Worm (Caenorhabditis elegans) whole organism, late embryonic: ENCODE data around the gene clec-24.
A peak's percentile ranks its signal among the peaks of the same experiment; 100 is the strongest.

Experiments
- C08G9.2 ChIP-seq: sonication (generic microtip); optimal IDR thresholded peaks from 2 replicates; lab custom pipeline; 2016; ENCODE audit warnings: mild to moderate bottlenecking, missing genetic modification characterization, moderate library complexity, missing compliant biosample characterization
- K02D7.2 ChIP-seq: sonication (generic microtip); optimal IDR thresholded peaks from 2 replicates; lab custom pipeline; 2017; ENCODE audit warnings: mild to moderate bottlenecking, missing genetic modification characterization, missing compliant biosample characterization
- K09A11.1 ChIP-seq: sonication (generic microtip); optimal IDR thresholded peaks from 2 replicates; lab custom pipeline; 2017; ENCODE audit warnings: antibody characterized with exemption, mild to moderate bottlenecking, missing genetic modification characterization, missing compliant biosample characterization; ENCODE audit not compliant: insufficient read depth
- T23F11.4 ChIP-seq: fragments of 200-800 bp; sonication (Bioruptor generic); optimal IDR thresholded peaks from 2 replicates; lab custom pipeline; 2018; ENCODE audit warnings: mild to moderate bottlenecking, missing genetic modification characterization, missing compliant biosample characterization
- ahr-1 ChIP-seq: sonication (generic microtip); optimal IDR thresholded peaks from 2 replicates; lab custom pipeline; 2016; ENCODE audit warnings: missing genetic modification characterization, missing compliant biosample characterization
- ama-1 ChIP-seq: fragments of 150-350 bp; optimal IDR thresholded peaks from 2 replicates; lab custom pipeline; 2014
- ceh-2 ChIP-seq: sonication (generic microtip); optimal IDR thresholded peaks from 2 replicates; lab custom pipeline; 2016; ENCODE audit warnings: missing genotype, missing genetic modification characterization, missing compliant biosample characterization
- ceh-31 ChIP-seq: sonication (generic microtip); optimal IDR thresholded peaks from 2 replicates; lab custom pipeline; 2016; ENCODE audit warnings: missing genetic modification characterization, missing compliant biosample characterization
- ceh-34 ChIP-seq: sonication (generic microtip); optimal IDR thresholded peaks from 2 replicates; lab custom pipeline; 2016; ENCODE audit warnings: mild to moderate bottlenecking, missing genetic modification characterization, missing compliant biosample characterization
- ceh-45 ChIP-seq: fragments of 200-800 bp; sonication (Bioruptor generic); IDR thresholded peaks from 2 replicates; pipeline ENCODE4 v1.3.6; 2022; ENCODE audit warnings: missing genetic modification reagents, missing genetic modification characterization, missing compliant biosample characterization
- elt-2 ChIP-seq: sonication (generic microtip); optimal IDR thresholded peaks from 2 replicates; lab custom pipeline; 2016; ENCODE audit warnings: missing genetic modification reagents, missing genetic modification characterization, missing compliant biosample characterization
- elt-4 ChIP-seq: sonication (generic microtip); optimal IDR thresholded peaks from 2 replicates; lab custom pipeline; 2016; ENCODE audit warnings: missing genetic modification characterization, missing compliant biosample characterization
- gmeb-2 ChIP-seq: sonication (generic microtip); optimal IDR thresholded peaks from 2 replicates; lab custom pipeline; 2016; ENCODE audit warnings: missing genetic modification characterization, inconsistent platforms, missing compliant biosample characterization
- hlh-15 ChIP-seq: sonication (generic microtip); optimal IDR thresholded peaks from 2 replicates; lab custom pipeline; 2016; ENCODE audit warnings: missing genetic modification characterization, missing compliant biosample characterization
- hlh-30 ChIP-seq: sonication (generic microtip); optimal IDR thresholded peaks from 2 replicates; lab custom pipeline; 2017; ENCODE audit warnings: antibody characterized with exemption, missing genetic modification characterization, missing compliant biosample characterization; ENCODE audit not compliant: insufficient read depth
- lim-6 ChIP-seq: sonication (generic microtip); optimal IDR thresholded peaks from 2 replicates; lab custom pipeline; 2016; ENCODE audit warnings: missing genetic modification characterization, missing compliant biosample characterization
- lin-11 ChIP-seq: fragments of 200-800 bp; sonication (Bioruptor generic); optimal IDR thresholded peaks from 2 replicates; lab custom pipeline; 2018; ENCODE audit warnings: mild to moderate bottlenecking, missing genetic modification characterization, missing compliant biosample characterization
- madf-2 ChIP-seq: sonication (generic microtip); optimal IDR thresholded peaks from 2 replicates; lab custom pipeline; 2017; ENCODE audit warnings: missing genetic modification characterization, missing compliant biosample characterization
- mec-3 ChIP-seq: sonication (generic microtip); optimal IDR thresholded peaks from 2 replicates; lab custom pipeline; 2016; ENCODE audit warnings: borderline replicate concordance, missing genetic modification characterization, missing compliant biosample characterization
- nfya-1 ChIP-seq: sonication (generic microtip); optimal IDR thresholded peaks from 2 replicates; lab custom pipeline; 2017; ENCODE audit warnings: missing genetic modification characterization, mild to moderate bottlenecking, missing compliant biosample characterization, antibody characterized with exemption, moderate library complexity
- nhr-11 ChIP-seq: fragments of 150-350 bp; optimal IDR thresholded peaks from 2 replicates; lab custom pipeline; 2014; ENCODE audit warnings: missing biosample characterization, missing genetic modification characterization
- odd-2 ChIP-seq: sonication (generic microtip); optimal IDR thresholded peaks from 2 replicates; lab custom pipeline; 2017; ENCODE audit warnings: antibody characterized with exemption, mild to moderate bottlenecking, missing genetic modification characterization, missing compliant biosample characterization
- pag-3 ChIP-seq: sonication (generic microtip); optimal IDR thresholded peaks from 2 replicates; lab custom pipeline; 2016; ENCODE audit warnings: missing compliant biosample characterization, missing genetic modification characterization, borderline replicate concordance
- pax-1 ChIP-seq: fragments of 150-350 bp; optimal IDR thresholded peaks from 2 replicates; lab custom pipeline; 2014; ENCODE audit warnings: missing biosample characterization, missing genetic modification characterization
- pha-2 ChIP-seq: sonication (generic microtip); optimal IDR thresholded peaks from 2 replicates; lab custom pipeline; 2017; ENCODE audit warnings: mild to moderate bottlenecking, missing genetic modification characterization, missing compliant biosample characterization
- pqm-1 ChIP-seq: sonication (generic microtip); optimal IDR thresholded peaks from 2 replicates; lab custom pipeline; 2016; ENCODE audit warnings: missing genetic modification characterization, missing compliant biosample characterization
- ref-2 ChIP-seq: sonication (generic microtip); optimal IDR thresholded peaks from 2 replicates; lab custom pipeline; 2016; ENCODE audit warnings: missing genetic modification characterization, missing compliant biosample characterization
- sdc-2 ChIP-seq: sonication (generic microtip); optimal IDR thresholded peaks from 2 replicates; lab custom pipeline; 2016; ENCODE audit warnings: missing genotype, missing genetic modification characterization, missing compliant biosample characterization
- sox-4 ChIP-seq: sonication (generic microtip); optimal IDR thresholded peaks from 2 replicates; lab custom pipeline; 2017; ENCODE audit warnings: mild to moderate bottlenecking, missing genetic modification characterization, inconsistent platforms, missing compliant biosample characterization
- syd-9 ChIP-seq: sonication (generic microtip); optimal IDR thresholded peaks from 2 replicates; lab custom pipeline; 2016; ENCODE audit warnings: mild to moderate bottlenecking, missing genetic modification characterization, moderate library complexity, missing compliant biosample characterization
- tbx-2 ChIP-seq: sonication (generic microtip); optimal IDR thresholded peaks from 2 replicates; lab custom pipeline; 2016; ENCODE audit warnings: missing genetic modification characterization, missing compliant biosample characterization
- ttx-3 ChIP-seq: sonication (generic microtip); optimal IDR thresholded peaks from 2 replicates; lab custom pipeline; 2016; ENCODE audit warnings: missing genetic modification reagents, missing genetic modification characterization, missing compliant biosample characterization
- unc-55 ChIP-seq: sonication (generic microtip); optimal IDR thresholded peaks from 2 replicates; lab custom pipeline; 2017; ENCODE audit warnings: missing biosample characterization, missing genetic modification reagents, missing genetic modification characterization

The clec-24 gene

DNA sequence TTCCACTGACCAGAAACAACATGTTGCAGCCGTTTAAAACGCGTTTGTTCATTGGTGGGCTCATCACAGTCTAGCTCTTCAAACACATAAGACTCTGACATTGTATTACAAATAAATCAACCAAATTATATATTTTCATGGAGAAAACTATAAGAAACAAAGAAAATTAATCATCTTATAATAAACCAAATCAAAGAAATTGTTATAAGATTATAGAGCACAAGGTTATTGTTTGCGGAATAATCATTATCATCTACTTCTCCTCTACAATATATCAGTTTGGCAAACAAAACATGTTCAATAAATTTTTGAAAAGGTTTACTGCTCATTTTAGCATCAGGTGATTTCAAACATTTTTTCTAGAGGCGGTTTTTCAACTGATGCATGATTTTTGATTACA lies at the start of gene clec-24, which contains the start of gene clec-32:
Gene clec-24 (plus strand): TSS at position 294 of the 400 bp plus-strand sequence.
Gene clec-32 (minus strand): TSS at position 101 of the 400 bp plus-strand sequence.
- TF ChIP-seq ceh-45 (GFP tag; lab: Robert Waterston, UW) (no peak), ceh-34 (no peak), ceh-31 (tag; lab: Kevin White, UChicago) (no peak), lim-6 (tag; lab: Kevin White, UChicago) (no peak), sox-4 (tag; lab: Kevin White, UChicago) (no peak), pax-1 (tag; lab: Kevin White, UChicago) (no peak), mec-3 (tag; lab: Kevin White, UChicago) (no peak), tbx-2 (tag; lab: Kevin White, UChicago) (no peak), ref-2 (tag; lab: Kevin White, UChicago) (no peak), K09A11.1 (tag; lab: Kevin White, UChicago) (no peak), gmeb-2 (tag; lab: Kevin White, UChicago) (no peak), syd-9 (tag; lab: Kevin White, UChicago) (no peak), T23F11.4 (no peak), lin-11 (no peak), ceh-2 (no peak), hlh-15 (no peak), elt-4 (tag; lab: Kevin White, UChicago) (no peak)

DNA sequence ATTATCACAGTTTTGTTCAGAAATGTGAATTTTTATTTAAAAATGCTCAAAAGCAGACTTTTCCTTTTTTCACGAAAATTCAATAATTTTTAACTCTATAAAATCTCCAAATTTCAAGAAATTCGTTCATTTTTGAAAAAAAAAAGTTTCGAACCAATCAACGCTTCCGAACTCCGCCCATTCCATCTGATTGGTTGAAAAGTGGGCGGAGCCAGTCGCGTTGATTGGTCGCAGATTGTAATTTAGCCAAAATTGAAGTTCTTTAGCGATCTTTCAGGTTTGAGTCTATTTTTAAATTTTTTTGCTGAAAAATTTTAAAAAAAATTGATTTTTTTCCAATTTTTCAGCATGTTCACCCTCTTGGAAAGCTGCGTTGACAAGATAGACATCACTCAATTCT lies 49.4 kb upstream of the clec-24 start:
- no peak for TF ChIP-seq pha-2 (tag; lab: Kevin White, UChicago)
- TF ChIP-seq nfya-1, result peak; percentile 95
- no peak for TF ChIP-seq sdc-2

DNA sequence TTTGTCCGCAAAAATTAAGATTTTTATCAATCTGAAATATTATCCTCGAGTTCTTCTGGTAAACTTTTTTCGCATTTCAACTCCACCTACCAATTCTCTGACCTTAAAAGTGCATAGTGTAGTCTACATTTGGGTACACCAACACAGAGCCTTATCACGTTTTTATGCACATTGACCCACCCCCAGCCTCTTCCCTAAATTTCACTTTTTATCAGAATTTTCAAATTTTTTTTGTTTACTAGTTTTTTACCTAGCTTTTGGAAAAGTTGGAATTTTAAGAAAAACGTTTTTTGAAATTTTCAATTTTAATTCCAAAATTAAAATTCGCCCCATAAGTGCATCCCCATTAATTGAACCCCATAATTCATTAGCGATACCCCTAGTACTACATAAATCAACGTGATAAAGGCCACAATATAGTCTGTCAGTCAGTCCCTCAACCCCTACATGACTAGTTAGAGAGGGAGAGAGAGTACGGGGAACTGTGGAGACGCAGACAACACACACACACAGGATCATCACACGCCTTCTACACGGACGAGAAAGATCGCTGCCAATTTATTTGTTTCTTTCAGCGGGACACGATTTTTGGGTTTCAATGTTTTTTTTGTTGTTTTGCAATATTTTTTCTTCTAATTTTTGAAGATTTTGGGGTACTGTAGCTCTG lies 47.1 kb upstream of the clec-24 start:
- TF ChIP-seq elt-2 (tag; lab: Kevin White, UChicago), result peak; percentile 35
- TF ChIP-seq nhr-11 (tag; lab: Kevin White, UChicago), result no peak

DNA sequence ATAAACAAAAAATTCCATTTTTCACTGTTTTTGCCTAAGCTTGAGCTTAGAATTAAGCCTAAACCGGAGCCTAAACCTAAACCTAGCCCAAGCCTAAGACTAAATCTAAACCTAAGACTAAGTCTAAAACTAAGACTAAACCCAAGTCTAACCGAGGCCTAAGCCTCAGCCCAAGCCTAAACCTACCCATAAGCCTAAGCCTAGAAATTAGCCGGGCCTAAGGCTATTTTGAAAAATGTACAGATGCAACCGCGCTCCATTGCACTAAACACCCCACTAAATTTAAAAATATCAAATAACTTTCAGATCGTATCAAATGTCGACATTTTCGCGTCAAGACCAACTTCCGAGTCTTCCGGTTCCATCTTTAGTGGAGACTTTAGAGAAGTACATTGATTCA lies 46.6 kb upstream of the clec-24 start, which contains the start of gene T20B3.1:
Gene T20B3.1 (plus strand): TSS at position 301 of the 400 bp plus-strand sequence.
- TF ChIP-seq syd-9 (tag; lab: Kevin White, UChicago) (no peak), ceh-31 (tag; lab: Kevin White, UChicago) (no peak), ttx-3 (tag; lab: Kevin White, UChicago) (no peak), gmeb-2 (tag; lab: Kevin White, UChicago) (no peak), tbx-2 (tag; lab: Kevin White, UChicago) (no peak), elt-2 (tag; lab: Kevin White, UChicago) (no peak), K02D7.2 (tag; lab: Kevin White, UChicago) (no peak), ahr-1 (tag; lab: Kevin White, UChicago) (no peak), T23F11.4 (no peak), hlh-30 (no peak), ceh-45 (GFP tag; lab: Robert Waterston, UW) (no peak), pha-2 (tag; lab: Kevin White, UChicago) (no peak), madf-2 (no peak), unc-55 (GFP tag; lab: Kevin White, UChicago) (no peak), K09A11.1 (tag; lab: Kevin White, UChicago) (no peak), pqm-1 (no peak), C08G9.2 (no peak), nfya-1 (no peak), pag-3 (no peak), ama-1 (lab: Kevin White, UChicago) (no peak)

DNA sequence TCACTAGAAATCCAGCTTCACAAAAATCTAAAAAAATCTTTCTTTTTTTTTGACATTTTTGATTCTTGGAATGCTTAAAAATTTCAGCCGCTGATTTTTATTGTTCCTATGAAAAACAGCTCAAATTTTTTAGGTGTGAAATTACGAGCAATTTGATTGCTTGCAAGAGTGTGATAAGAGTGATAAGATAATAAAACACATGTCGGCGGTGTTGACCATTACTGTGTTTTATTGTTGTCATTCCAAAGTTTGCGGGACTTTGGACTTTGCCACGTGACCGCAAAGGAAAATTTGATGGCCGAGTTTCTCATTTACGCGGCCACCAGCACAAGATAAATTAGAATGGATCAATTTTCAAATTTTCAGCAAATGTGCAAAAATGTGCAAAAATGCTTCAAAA lies 45.1 kb upstream of the clec-24 start:
- TF ChIP-seq pax-1 (tag; lab: Kevin White, UChicago), result no peak
- TF ChIP-seq hlh-30, result peak; percentile 6
- TF ChIP-seq elt-2 (tag; lab: Kevin White, UChicago), result peak; percentile 88
- TF ChIP-seq odd-2 (tag; lab: Kevin White, UChicago), result no peak
